Worm (Caenorhabditis elegans) whole organism, young adult: ENCODE data around the gene hot-7.

Experiments
- B0019.2 ChIP-seq: fragments of 200-800 bp; sonication (Bioruptor generic); conservative IDR thresholded peaks from 2 replicates; pipeline ENCODE4 v1.3.6; 2022; ENCODE audit warnings: missing genetic modification reagents, missing genetic modification characterization, missing compliant biosample characterization
- B0261.1 ChIP-seq: sonication (generic microtip); optimal IDR thresholded peaks from 2 replicates; lab custom pipeline; 2016; ENCODE audit warnings: mild to moderate bottlenecking, missing genetic modification characterization, moderate library complexity, missing compliant biosample characterization
- B0336.3 ChIP-seq: fragments of 200-800 bp; sonication (Bioruptor generic); IDR thresholded peaks from 2 replicates; pipeline ENCODE4 v1.3.6; 2022; ENCODE audit warnings: missing genetic modification characterization, missing compliant biosample characterization
- F22D6.2 ChIP-seq: sonication (generic microtip); optimal IDR thresholded peaks from 2 replicates; lab custom pipeline; 2016; ENCODE audit warnings: mild to moderate bottlenecking, missing genetic modification characterization, missing compliant biosample characterization
- F39B2.1 ChIP-seq: fragments of 200-800 bp; sonication (Bioruptor generic); IDR thresholded peaks from 2 replicates; pipeline ENCODE4 v1.3.6; 2022; ENCODE audit warnings: missing genetic modification reagents, missing genetic modification characterization, missing compliant biosample characterization
- T26A5.8 ChIP-seq: sonication (generic microtip); optimal IDR thresholded peaks from 2 replicates; lab custom pipeline; 2016; ENCODE audit warnings: missing genetic modification characterization, missing compliant biosample characterization
- Y53G8AR.9 ChIP-seq: fragments of 200-800 bp; sonication (Bioruptor generic); conservative IDR thresholded peaks from 2 replicates; pipeline ENCODE4 v1.3.6; 2022; ENCODE audit warnings: missing genetic modification reagents, missing genetic modification characterization, missing compliant biosample characterization
- ZK185.1 ChIP-seq: sonication (generic microtip); optimal IDR thresholded peaks from 2 replicates; lab custom pipeline; 2016; ENCODE audit warnings: mild to moderate bottlenecking, missing genetic modification characterization, missing compliant biosample characterization; ENCODE audit not compliant: poor library complexity, severe bottlenecking
- ama-1 ChIP-seq, 3 experiments: fragments of 150-350 bp in 1 of 3; sonication (generic microtip) in 2 of 3; optimal IDR thresholded peaks; 2 replicates each; lab custom pipeline; 2014 to 2018; ENCODE audit warnings: missing biosample characterization in 2 of 3, missing genetic modification characterization in 2 of 3, missing genetic modification reagents in 2 of 3
- aptf-3 ChIP-seq: fragments of 200-800 bp; sonication (Bioruptor generic); IDR thresholded peaks from 2 replicates; pipeline ENCODE4 v1.3.6; 2022; ENCODE audit warnings: missing genetic modification characterization, missing compliant biosample characterization
- attf-3 ChIP-seq: fragments of 200-800 bp; sonication (Bioruptor generic); conservative IDR thresholded peaks from 2 replicates; pipeline ENCODE4 v1.3.6; 2022; ENCODE audit warnings: missing genetic modification reagents, missing genetic modification characterization, missing compliant biosample characterization
- bed-1 ChIP-seq: fragments of 200-800 bp; sonication (Bioruptor generic); IDR thresholded peaks from 2 replicates; pipeline ENCODE4 v1.3.6; 2022; ENCODE audit warnings: missing genetic modification reagents, missing genetic modification characterization, missing compliant biosample characterization
- ccch-3 ChIP-seq: fragments of 200-800 bp; sonication (Bioruptor generic); optimal IDR thresholded peaks from 2 replicates; lab custom pipeline; 2018; ENCODE audit warnings: mild to moderate bottlenecking, missing genetic modification characterization, missing compliant biosample characterization
- dox-1 ChIP-seq: fragments of 200-800 bp; sonication (Bioruptor generic); IDR thresholded peaks from 2 replicates; pipeline ENCODE4 v1.3.6; 2022; ENCODE audit warnings: missing genetic modification reagents, missing genetic modification characterization, missing compliant biosample characterization
- dpl-1 ChIP-seq: fragments of 150-350 bp; optimal IDR thresholded peaks from 2 replicates; lab custom pipeline; 2014; ENCODE audit warnings: missing biosample characterization, missing genetic modification reagents, missing genetic modification characterization
- efl-1 ChIP-seq: fragments of 150-350 bp; optimal IDR thresholded peaks from 2 replicates; lab custom pipeline; 2014; ENCODE audit warnings: missing biosample characterization, missing genetic modification reagents, missing genetic modification characterization
- egrh-3 ChIP-seq: fragments of 200-800 bp; sonication (Bioruptor generic); IDR thresholded peaks from 2 replicates; pipeline ENCODE4 v1.3.6; 2022; ENCODE audit warnings: missing genetic modification reagents, missing genetic modification characterization, missing compliant biosample characterization
- gei-17 ChIP-seq: fragments of 200-800 bp; sonication (Bioruptor generic); optimal IDR thresholded peaks from 2 replicates; lab custom pipeline; 2018; ENCODE audit warnings: mild to moderate bottlenecking, missing genetic modification characterization, missing compliant biosample characterization
- him-1 ChIP-seq: sonication (generic microtip); optimal IDR thresholded peaks from 2 replicates; lab custom pipeline; 2016; ENCODE audit warnings: missing genotype, missing genetic modification reagents, missing genetic modification characterization, missing compliant biosample characterization
- hmg-20 ChIP-seq: fragments of 200-800 bp; sonication (Bioruptor generic); IDR thresholded peaks from 2 replicates; pipeline ENCODE4 v1.3.6; 2022; ENCODE audit warnings: missing genetic modification reagents, missing genetic modification characterization, missing compliant biosample characterization
- hrde-1 ChIP-seq: sonication (generic microtip); optimal IDR thresholded peaks from 2 replicates; lab custom pipeline; 2016; ENCODE audit warnings: missing genetic modification characterization, mild to moderate bottlenecking, missing compliant biosample characterization, moderate library complexity, missing genotype, missing genetic modification reagents, borderline replicate concordance
- lin-35 ChIP-seq, 3 experiments: fragments of 150-350 bp in 2 of 3; sonication (generic microtip) in 1 of 3; optimal IDR thresholded peaks; 2 replicates each; lab custom pipeline; 2014 to 2018; ENCODE audit warnings: missing biosample characterization in 3 of 3, missing genetic modification characterization in 3 of 3, missing genetic modification reagents in 3 of 3
- lin-54 ChIP-seq: fragments of 200-800 bp; sonication (Bioruptor generic); optimal IDR thresholded peaks from 2 replicates; lab custom pipeline; 2018; ENCODE audit warnings: mild to moderate bottlenecking, missing genetic modification characterization, missing compliant biosample characterization
- madf-8 ChIP-seq: fragments of 200-800 bp; sonication (Bioruptor generic); conservative IDR thresholded peaks from 2 replicates; pipeline ENCODE4 v1.3.6; 2022; ENCODE audit warnings: missing genetic modification reagents, missing genetic modification characterization, missing compliant biosample characterization
- nfyb-1 ChIP-seq: fragments of 200-800 bp; sonication (Bioruptor generic); IDR thresholded peaks from 2 replicates; pipeline ENCODE4 v1.3.6; 2022; ENCODE audit warnings: missing genetic modification reagents, missing genetic modification characterization, missing compliant biosample characterization
- nhr-80 ChIP-seq: sonication (generic microtip); optimal IDR thresholded peaks from 2 replicates; lab custom pipeline; 2016; ENCODE audit warnings: missing genetic modification characterization, missing compliant biosample characterization
- rcor-1 ChIP-seq: fragments of 200-800 bp; sonication (Bioruptor generic); IDR thresholded peaks from 2 replicates; pipeline ENCODE4 v1.3.6; 2022; ENCODE audit warnings: missing genetic modification reagents, missing genetic modification characterization, missing compliant biosample characterization
- snpc-1.1 ChIP-seq: sonication (generic microtip); optimal IDR thresholded peaks from 2 replicates; lab custom pipeline; 2017; ENCODE audit warnings: missing genetic modification characterization, mild to moderate bottlenecking, missing compliant biosample characterization, antibody characterized with exemption, moderate library complexity, missing genotype, missing genetic modification reagents; ENCODE audit not compliant: insufficient read depth
- snpc-3.4 ChIP-seq: sonication (generic microtip); optimal IDR thresholded peaks from 2 replicates; lab custom pipeline; 2017; ENCODE audit warnings: missing genetic modification characterization, mild to moderate bottlenecking, missing compliant biosample characterization, antibody characterized with exemption, moderate library complexity, missing genotype, missing genetic modification reagents
- snpc-4 ChIP-seq, 5 experiments: fragments of 150-350 bp in 1 of 5; sonication (generic microtip) in 4 of 5; optimal IDR thresholded peaks; 2 replicates each; lab custom pipeline; 2014 to 2018; ENCODE audit warnings: missing genetic modification characterization in 5 of 5, missing biosample characterization in 3 of 5, antibody characterized with exemption in 2 of 5, mild to moderate bottlenecking in 2 of 5, missing compliant biosample characterization in 2 of 5, missing genotype in 2 of 5, moderate library complexity in 2 of 5, missing genetic modification reagents in 1 of 5
- sptf-2 ChIP-seq: fragments of 200-800 bp; sonication (Bioruptor generic); optimal IDR thresholded peaks from 2 replicates; lab custom pipeline; 2018; ENCODE audit warnings: mild to moderate bottlenecking, missing genetic modification characterization, missing compliant biosample characterization
- tbp1 ChIP-seq: fragments of 200-800 bp; sonication (Bioruptor generic); optimal IDR thresholded peaks from 2 replicates; lab custom pipeline; 2018; ENCODE audit warnings: mild to moderate bottlenecking, missing genetic modification characterization, missing compliant biosample characterization
- tbx-9 ChIP-seq: sonication (generic microtip); optimal IDR thresholded peaks from 2 replicates; lab custom pipeline; 2016; ENCODE audit warnings: borderline replicate concordance, missing genetic modification characterization, inconsistent platforms, missing compliant biosample characterization
- zim-3 ChIP-seq: sonication (generic microtip); optimal IDR thresholded peaks from 2 replicates; lab custom pipeline; 2017; ENCODE audit warnings: mild to moderate bottlenecking, missing genetic modification characterization, moderate library complexity, missing compliant biosample characterization
- ztf-3 ChIP-seq: fragments of 200-800 bp; sonication (Bioruptor generic); optimal IDR thresholded peaks from 2 replicates; lab custom pipeline; 2018; ENCODE audit warnings: mild to moderate bottlenecking, missing genetic modification characterization, missing compliant biosample characterization
- ztf-6 ChIP-seq: fragments of 200-800 bp; sonication (Bioruptor generic); IDR thresholded peaks from 2 replicates; pipeline ENCODE4 v1.3.6; 2022; ENCODE audit warnings: missing genetic modification reagents, missing genetic modification characterization, missing compliant biosample characterization

Gene hot-7

DNA sequence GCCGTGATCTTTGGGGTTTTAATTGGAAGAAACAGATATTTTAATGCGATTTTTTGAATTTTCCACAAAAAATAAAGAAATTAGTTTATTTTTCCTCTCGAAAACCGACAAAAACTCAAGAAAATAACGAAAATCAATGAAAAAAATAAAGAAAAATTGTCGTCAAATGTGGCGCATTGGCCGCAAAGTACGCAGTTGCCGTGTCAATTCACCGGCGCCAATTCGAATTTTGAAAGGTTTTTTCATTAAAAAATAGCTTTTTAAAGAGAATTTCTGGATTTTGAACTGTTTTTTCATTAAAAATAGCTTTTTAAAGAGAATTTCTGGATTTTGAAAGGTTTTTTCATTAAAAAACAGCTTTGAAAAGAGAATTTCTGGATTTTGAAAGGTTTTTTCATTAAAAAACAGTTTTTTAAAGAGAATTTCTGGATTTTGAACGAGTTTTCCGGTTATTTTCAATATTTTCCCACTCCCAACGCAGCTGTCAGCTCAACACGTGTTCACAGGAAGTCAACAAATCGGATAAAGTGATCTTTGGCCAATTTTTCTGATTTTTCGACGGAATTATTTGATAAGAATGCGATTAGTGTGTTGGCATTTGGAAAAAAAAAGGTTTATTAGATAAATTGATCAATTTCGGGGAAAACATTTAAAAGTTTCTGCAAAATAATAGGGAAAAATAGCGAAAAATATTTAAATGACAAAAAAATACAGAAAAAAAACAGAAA is 23.3 kb downstream of the hot-7 start (continued):
- TF ChIP-seq snpc-4 (GFP tag; optimal IDR thresholded peaks at IDR 0.05; lab: Kevin White, UChicago), result no peak
- no peak for TF ChIP-seq snpc-4 (tag; optimal IDR thresholded peaks at IDR 0.05; lab: Kevin White, UChicago)
- no peak for TF ChIP-seq F22D6.2
- TF ChIP-seq ztf-3 (GFP tag; lab: Kevin White, UChicago), result no peak
- TF ChIP-seq snpc-1.1 (tag; lab: Kevin White, UChicago), result peak; percentile 27
- no peak for TF ChIP-seq B0336.3 (GFP tag; lab: Robert Waterston, UW)
- no peak for TF ChIP-seq dox-1 (GFP tag; lab: Robert Waterston, UW)
- TF ChIP-seq gei-17, result no peak
- TF ChIP-seq T26A5.8, result no peak
- TF ChIP-seq snpc-3.4 (tag; lab: Kevin White, UChicago), result no peak
- TF ChIP-seq hrde-1, result no peak
- TF ChIP-seq sptf-2 (GFP tag; lab: Kevin White, UChicago), result no peak
- TF ChIP-seq rcor-1 (GFP tag; lab: Robert Waterston, UW), result no peak
- TF ChIP-seq madf-8 (GFP tag; lab: Robert Waterston, UW), result peak; percentile 35
- no peak for TF ChIP-seq hmg-20 (GFP tag; lab: Robert Waterston, UW)
- TF ChIP-seq dpl-1 (GFP tag; lab: Kevin White, UChicago), result peak; percentile 23
- TF ChIP-seq egrh-3 (GFP tag; lab: Robert Waterston, UW), result no peak
- no peak for TF ChIP-seq aptf-3 (GFP tag; lab: Robert Waterston, UW)
- TF ChIP-seq bed-1 (GFP tag; lab: Robert Waterston, UW), result no peak
- no peak for TF ChIP-seq B0019.2 (GFP tag; lab: Robert Waterston, UW)
- no peak for TF ChIP-seq ama-1 (optimal IDR thresholded peaks at IDR 0.05; lab: Kevin White, UChicago)
- TF ChIP-seq ama-1 (GFP tag; optimal IDR thresholded peaks at IDR 0.05; lab: Kevin White, UChicago), result no peak
- TF ChIP-seq ztf-6 (GFP tag; lab: Robert Waterston, UW), result no peak
- TF ChIP-seq ZK185.1 (tag; lab: Kevin White, UChicago), result no peak
- no peak for TF ChIP-seq B0261.1 (tag; lab: Kevin White, UChicago)
- no peak for TF ChIP-seq F39B2.1
- TF ChIP-seq him-1 (tag; lab: Kevin White, UChicago), result no peak
- peak; percentile 75 for TF ChIP-seq efl-1 (GFP tag; lab: Kevin White, UChicago)
- peak; percentile 90 for TF ChIP-seq lin-54 (GFP tag; lab: Kevin White, UChicago)

DNA sequence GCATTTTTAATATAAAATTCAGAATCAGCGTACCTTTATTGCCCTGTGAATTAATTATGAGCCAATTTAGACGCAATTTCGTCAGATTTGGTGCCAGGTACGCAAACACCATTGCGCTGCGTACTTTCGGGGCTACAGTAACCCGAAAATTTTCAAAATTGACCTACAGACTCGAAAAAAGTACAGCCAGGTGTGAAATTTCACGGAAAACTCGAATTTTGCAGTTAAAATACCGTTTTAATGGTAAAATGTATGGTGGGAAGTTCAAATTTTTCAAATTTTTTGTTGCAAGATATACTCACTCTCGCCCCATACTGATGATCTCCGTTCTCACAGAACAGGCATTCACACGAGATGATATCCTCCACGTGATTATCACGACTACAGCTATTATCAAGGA is 25.4 kb downstream of the hot-7 start:
- TF ChIP-seq tbx-9 (tag; lab: Kevin White, UChicago) (no peak), ccch-3 (GFP tag; lab: Kevin White, UChicago) (no peak), nfyb-1 (GFP tag; lab: Robert Waterston, UW) (no peak), nhr-80 (tag; lab: Kevin White, UChicago) (no peak), tbp1 (GFP tag; lab: Kevin White, UChicago) (no peak), zim-3 (tag; lab: Kevin White, UChicago) (no peak), attf-3 (GFP tag; lab: Robert Waterston, UW) (no peak), ama-1 (optimal IDR thresholded peaks at IDR 0.05; lab: Kevin White, UChicago) (no peak), ama-1 (GFP tag; optimal IDR thresholded peaks at IDR 0.05; lab: Kevin White, UChicago) (no peak), Y53G8AR.9 (no peak), lin-35 (GFP tag; optimal IDR thresholded peaks at IDR 0.05; lab: Kevin White, UChicago) (no peak)
- TF ChIP-seq, all 124 proteins: peak for 0
